Fruit fly (Drosophila melanogaster): ENCODE results near the gene CG13312.

The CG13312 gene

DNA sequence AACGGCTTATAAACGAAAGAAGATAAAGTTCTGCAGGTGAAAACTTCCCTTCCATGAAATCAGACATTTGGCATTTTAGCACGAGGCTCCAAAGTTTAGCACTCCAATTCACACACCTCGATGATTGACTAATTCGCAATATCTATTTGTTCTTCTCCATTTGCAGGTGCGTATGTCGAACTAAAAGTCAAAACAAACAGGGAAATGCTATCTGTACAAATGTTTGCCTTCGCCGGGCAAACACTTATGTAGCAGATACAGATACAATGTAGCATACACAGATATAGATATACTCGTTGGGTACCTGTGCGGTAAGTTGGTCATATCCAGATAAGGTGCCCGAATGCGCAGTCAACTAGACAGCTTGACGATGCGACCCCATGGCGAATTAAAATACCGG lies 27.9 kb upstream of the CG13312 start (continued):
- TF ChIP-seq PHDP (tag; optimal IDR thresholded peaks at IDR 0.05) = no peak
- no peak; the same call in 1 of the 2 replicates for TF ChIP-seq CG10366 (GFP tag; IDR thresholded peaks at IDR 0.05)
- TF ChIP-seq fd96Cb (tag; optimal IDR thresholded peaks at IDR 0.05) = no peak
- TF ChIP-seq peb (GFP tag; IDR thresholded peaks at IDR 0.05) = peak; percentile 36; the same call in 1 of the 2 replicates
- no peak for TF ChIP-seq pan (optimal IDR thresholded peaks at IDR 0.05)
- no peak for TF ChIP-seq pan (GFP tag; optimal IDR thresholded peaks at IDR 0.05 in 1 of 2, IDR thresholded peaks at IDR 0.05 in 1 of 2)
- no peak for TF ChIP-seq CG7745 (tag; optimal IDR thresholded peaks at IDR 0.05)
- TF ChIP-seq sens (GFP tag) = peak; percentile 48
- no peak for TF ChIP-seq Hr3 (GFP tag; optimal IDR thresholded peaks at IDR 0.05)
- TF ChIP-seq zf30C (GFP tag; optimal IDR thresholded peaks at IDR 0.05) = no peak
- no peak for TF ChIP-seq ato (GFP tag; IDR thresholded peaks at IDR 0.05; ENCODE audit: partially characterized antibody)
- TF ChIP-seq HmgZ (tag; optimal IDR thresholded peaks at IDR 0.05) = no peak
- TF ChIP-seq gce (GFP tag; IDR thresholded peaks at IDR 0.05) = no peak
- TF ChIP-seq lmd (GFP tag; IDR thresholded peaks at IDR 0.05) = no peak
- TF ChIP-seq Sox102F (GFP tag; optimal IDR thresholded peaks at IDR 0.05) = no peak
- no peak for TF ChIP-seq toy (GFP tag; IDR thresholded peaks at IDR 0.05)
- TF ChIP-seq CG3407 (GFP tag; optimal IDR thresholded peaks at IDR 0.05) = no peak
- peak; percentile 28 for TF ChIP-seq bab2 (GFP tag; optimal IDR thresholded peaks at IDR 0.05)
- TF ChIP-seq CG3065 (GFP tag; optimal IDR thresholded peaks at IDR 0.05) = no peak
- TF ChIP-seq Ets65A (GFP tag) = no peak
- no peak for TF ChIP-seq CG4854 (GFP tag; optimal IDR thresholded peaks at IDR 0.05)
- TF ChIP-seq CG10431 (GFP tag; optimal IDR thresholded peaks at IDR 0.05) = no peak
- TF ChIP-seq CG10321 (GFP tag; IDR thresholded peaks at IDR 0.05) = no peak
- peak; percentile 41 for TF ChIP-seq CG10209 (GFP tag; optimal IDR thresholded peaks at IDR 0.05)
- TF ChIP-seq CG13894 (tag; optimal IDR thresholded peaks at IDR 0.05) = no peak
- TF ChIP-seq Xbp1 (GFP tag; optimal IDR thresholded peaks at IDR 0.05) = no peak

DNA sequence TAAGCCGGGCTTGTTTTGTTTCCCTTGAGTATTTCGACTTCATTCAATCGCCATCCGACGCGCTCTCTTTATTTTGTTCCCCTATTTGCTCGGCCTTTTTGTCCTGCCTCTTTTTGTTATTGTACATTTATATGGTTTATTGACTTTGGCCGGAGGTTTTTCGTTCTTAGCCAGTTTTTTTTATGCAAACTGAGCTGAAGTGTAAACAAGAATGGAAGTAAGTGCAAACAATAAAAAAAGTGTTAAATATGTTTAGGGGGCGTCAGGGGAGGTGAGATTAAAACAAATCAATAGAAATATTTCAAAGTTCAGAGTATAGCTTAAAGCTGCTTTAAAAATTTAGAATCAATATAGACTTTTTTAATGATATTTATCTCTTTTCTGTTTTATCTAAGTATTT lies 27.5 kb upstream of the CG13312 start:
- TF ChIP-seq CG17361 (GFP tag; IDR thresholded peaks at IDR 0.05) (0 out of 3 replicates have a peak, but pooled peaks have one; percentile 10), sd (tag; optimal IDR thresholded peaks at IDR 0.05) (no peak), fd102C (GFP tag; optimal IDR thresholded peaks at IDR 0.05) (peak; percentile 71), otp (GFP tag; IDR thresholded peaks at IDR 0.05) (0 out of 3 replicates have a peak, but pooled peaks have one; percentile 6), CG18619 (GFP tag; optimal IDR thresholded peaks at IDR 0.05) (no peak), eve (GFP tag; optimal IDR thresholded peaks at IDR 0.05) (no peak), Hmr (GFP tag; optimal IDR thresholded peaks at IDR 0.05) (no peak), Nf-YB (GFP tag; optimal IDR thresholded peaks at IDR 0.05) (no peak), jigr1 (GFP tag; IDR thresholded peaks at IDR 0.05) (no peak), sens (GFP tag) (peak; percentile 37), Dip3 (GFP tag; optimal IDR thresholded peaks at IDR 0.05) (no peak), CG12071 (GFP tag; optimal IDR thresholded peaks at IDR 0.05) (no peak), CG9727 (GFP tag; optimal IDR thresholded peaks at IDR 0.05) (peak; percentile 59), HLH3B (GFP tag; IDR thresholded peaks at IDR 0.05) (0 out of 2 replicates have a peak, but pooled peaks have one; percentile 6), psq (GFP tag; optimal IDR thresholded peaks at IDR 0.05) (no peak), Sox100B (GFP tag; optimal IDR thresholded peaks at IDR 0.05) (no peak), klu (GFP tag; IDR thresholded peaks at IDR 0.05) (no peak), CG1603 (tag; optimal IDR thresholded peaks at IDR 0.05) (no peak), CG11696 (GFP tag; IDR thresholded peaks at IDR 0.05) (no peak), CG11504 (tag; optimal IDR thresholded peaks at IDR 0.05) (no peak), CG7556 (GFP tag; optimal IDR thresholded peaks at IDR 0.05) (peak; percentile 3), oc (tag; optimal IDR thresholded peaks at IDR 0.05) (peak; percentile 40), CG2875 (GFP tag; optimal IDR thresholded peaks at IDR 0.05) (no peak), MTF-1 (GFP tag; optimal IDR thresholded peaks at IDR 0.05; ENCODE audit: borderline replicate concordance) (peak; percentile 30), CG15696 (tag; optimal IDR thresholded peaks at IDR 0.05) (peak; percentile 49), kah (GFP tag; optimal IDR thresholded peaks at IDR 0.05) (no peak), NK7.1 (GFP tag; optimal IDR thresholded peaks at IDR 0.05) (peak; percentile 8)
